Fruit fly (Drosophila melanogaster) whole organism, wandering third instar larva: Measurements from ENCODE around the gene HisCl1.

Source experiments
- Abd-B ChIP-seq: fragments of >200 bp; optimal IDR thresholded peaks from 2 replicates; lab custom pipeline; 2017; ENCODE audit warnings: missing biosample characterization, missing genetic modification characterization
- Hnf4 ChIP-seq: fragments of 200-800 bp; sonication (Bioruptor generic); optimal IDR thresholded peaks from 2 replicates; lab custom pipeline; 2016; ENCODE audit warnings: missing biosample characterization, mild to moderate bottlenecking, missing genetic modification characterization
- psq ChIP-seq: fragments of 200-800 bp; sonication (Bioruptor generic); optimal IDR thresholded peaks from 3 replicates; lab custom pipeline; 2017; ENCODE audit warnings: missing biosample characterization, mild to moderate bottlenecking, missing genetic modification characterization, moderate library complexity
- sage ChIP-seq: fragments of 200-800 bp; sonication (Bioruptor generic); optimal IDR thresholded peaks from 2 replicates; lab custom pipeline; 2016; ENCODE audit warnings: missing biosample characterization, mild to moderate bottlenecking, missing genetic modification characterization
- woc ChIP-seq: sonication (Bioruptor generic); optimal IDR thresholded peaks from 2 replicates; lab custom pipeline; 2016; ENCODE audit warnings: missing biosample characterization, mild to moderate bottlenecking, missing genetic modification characterization

DNA sequence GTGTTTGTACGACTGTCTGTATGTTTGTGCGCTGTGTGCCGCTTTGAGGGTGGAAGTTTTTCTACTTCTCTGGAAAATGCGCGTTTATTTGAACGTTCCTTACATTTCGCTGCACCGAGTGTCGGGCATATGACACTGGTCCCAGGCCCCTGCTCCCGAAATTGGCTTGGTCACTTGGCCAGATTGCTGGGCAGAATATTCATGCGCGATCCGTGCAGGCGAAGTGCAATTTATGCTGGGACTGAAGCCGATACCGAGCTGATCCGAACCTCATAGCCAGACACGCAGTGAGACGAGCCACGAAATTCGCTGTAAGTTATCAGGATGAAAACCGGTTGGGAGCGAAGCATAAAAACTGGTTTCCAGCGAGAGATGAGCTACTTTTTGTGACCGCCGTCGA, 8.1 kb upstream of the HisCl1 start:
- no peak for TF ChIP-seq sage (GFP tag; lab: Kevin White, UChicago)
- TF ChIP-seq psq (GFP tag; lab: Kevin White, UChicago): no peak
- no peak for TF ChIP-seq woc (GFP tag; lab: Kevin White, UChicago)
- no peak for TF ChIP-seq Abd-B
- no peak for TF ChIP-seq Hnf4 (GFP tag; lab: Kevin White, UChicago)
